Worm (Caenorhabditis elegans): ENCODE data around the gene Y57G7A.11.

Gene Y57G7A.11

ce11 chrII:1306550-1306949 is 29.9 kb upstream of the Y57G7A.11 start:
- peak; percentile 96 for TF ChIP-seq xnd-1 (tag; optimal IDR thresholded peaks at IDR 0.05)
- peak; percentile 72 for TF ChIP-seq D2030.7 (GFP tag; IDR thresholded peaks at IDR 0.05)
- TF ChIP-seq lin-35 (GFP tag; optimal IDR thresholded peaks at IDR 0.05): no peak
- peak; percentile 80 for TF ChIP-seq lin-54 (GFP tag; optimal IDR thresholded peaks at IDR 0.05)
- no peak for TF ChIP-seq rcor-1 (GFP tag; IDR thresholded peaks at IDR 0.05)
- no peak for TF ChIP-seq zim-3 (tag; optimal IDR thresholded peaks at IDR 0.05)
- no peak for TF ChIP-seq mes-4 (tag; optimal IDR thresholded peaks at IDR 0.05)
- no peak for TF ChIP-seq hlh-26 (GFP tag; conservative IDR thresholded peaks at IDR 0.05)
- TF ChIP-seq F52B5.7 (tag; optimal IDR thresholded peaks at IDR 0.05): no peak
- TF ChIP-seq K11D2.4 (GFP tag; IDR thresholded peaks at IDR 0.05): no peak
- TF ChIP-seq F49E8.2 (tag; optimal IDR thresholded peaks at IDR 0.05; ENCODE audit: insufficient read depth): peak; percentile 56
- TF ChIP-seq him-1 (tag; optimal IDR thresholded peaks at IDR 0.05): peak; percentile 20
- TF ChIP-seq hmg-1.2 (GFP tag; IDR thresholded peaks at IDR 0.05): 0 out of 2 replicates have a peak, but pooled peaks have one; percentile 9
- peak; percentile 5 for TF ChIP-seq snpc-1.3 (tag; optimal IDR thresholded peaks at IDR 0.05; ENCODE audit: insufficient read depth)
- peak; percentile 94 for TF ChIP-seq F33H1.4 (GFP tag; IDR thresholded peaks at IDR 0.05)
- no peak for TF ChIP-seq attf-3 (GFP tag; conservative IDR thresholded peaks at IDR 0.05)
- TF ChIP-seq efl-1 (GFP tag; optimal IDR thresholded peaks at IDR 0.05): peak; percentile 35
- peak; percentile 96 for TF ChIP-seq lsl-1 (GFP tag; optimal IDR thresholded peaks at IDR 0.05)
- no peak for TF ChIP-seq B0261.1 (tag; optimal IDR thresholded peaks at IDR 0.05)
- no peak for TF ChIP-seq nhr-27 (tag; optimal IDR thresholded peaks at IDR 0.05)
- TF ChIP-seq ceh-91 (GFP tag; IDR thresholded peaks at IDR 0.05): peak; percentile 61; the same call in 1 of the 2 replicates
- TF ChIP-seq madf-10 (tag; optimal IDR thresholded peaks at IDR 0.05): no peak
- TF ChIP-seq rec-8 (tag; optimal IDR thresholded peaks at IDR 0.05): no peak
- peak; percentile 94 for TF ChIP-seq madf-6 (GFP tag; IDR thresholded peaks at IDR 0.05)
- no peak for TF ChIP-seq nhr-80 (tag; optimal IDR thresholded peaks at IDR 0.05)
- peak; percentile 45; the same call in 1 of the 2 replicates for TF ChIP-seq mcd-1 (GFP tag; IDR thresholded peaks at IDR 0.05)
- TF ChIP-seq snpc-3.4 (tag; optimal IDR thresholded peaks at IDR 0.05): peak; percentile 61
- no peak for TF ChIP-seq snpc-4 (GFP tag; optimal IDR thresholded peaks at IDR 0.05)
- TF ChIP-seq snpc-4 (tag; optimal IDR thresholded peaks at IDR 0.05): no peak
- TF ChIP-seq ztf-28 (GFP tag; IDR thresholded peaks at IDR 0.05): no peak
- no peak for TF ChIP-seq F55B11.4 (tag; optimal IDR thresholded peaks at IDR 0.05; ENCODE audit: borderline replicate concordance, insufficient read depth)
- 0 out of 2 replicates have a peak, but pooled peaks have one; percentile 34 for TF ChIP-seq ekl-4 (GFP tag; IDR thresholded peaks at IDR 0.05)
- no peak for TF ChIP-seq pha-4 (tag; optimal IDR thresholded peaks at IDR 0.05)
- peak; percentile 9 for TF ChIP-seq tbp1 (GFP tag; optimal IDR thresholded peaks at IDR 0.05)
- TF ChIP-seq dox-1 (GFP tag; IDR thresholded peaks at IDR 0.05): no peak
- TF ChIP-seq madf-8 (GFP tag; conservative IDR thresholded peaks at IDR 0.05): peak; percentile 73

- no peak for TF ChIP-seq die-1 (tag; optimal IDR thresholded peaks at IDR 0.05)
- TF ChIP-seq atf-7 (tag; optimal IDR thresholded peaks at IDR 0.05): no peak
- no peak for TF ChIP-seq ets-4 (GFP tag; optimal IDR thresholded peaks at IDR 0.05)
- TF ChIP-seq efl-1 (GFP tag; optimal IDR thresholded peaks at IDR 0.05): no peak
- TF ChIP-seq ccch-3 (GFP tag; optimal IDR thresholded peaks at IDR 0.05): no peak
- TF ChIP-seq him-1 (tag; optimal IDR thresholded peaks at IDR 0.05): no peak
- TF ChIP-seq mxl-1 (tag; optimal IDR thresholded peaks at IDR 0.05): no peak
- no peak for TF ChIP-seq sptf-2 (GFP tag; optimal IDR thresholded peaks at IDR 0.05)
- no peak for TF ChIP-seq pha-4 (tag; optimal IDR thresholded peaks at IDR 0.05)
- TF ChIP-seq dpl-1 (GFP tag; optimal IDR thresholded peaks at IDR 0.05): no peak
Measured at ce11 chrII:1306036-1306435, 29.4 kb upstream of the Y57G7A.11 start, which contains the start of gene emc-2. Gene emc-2, minus strand, starts transcription at chrII:1306136.

Measured in whole organism, young adult.